Fruit fly (Drosophila melanogaster) whole organism, embryonic: ENCODE measurements around the gene Lrr47.

Experiments
- Asciz ChIP-seq: fragments of 200-800 bp; sonication (Bioruptor generic); optimal IDR thresholded peaks from 2 replicates; lab custom pipeline; 2017; ENCODE audit warnings: missing biosample characterization, mild to moderate bottlenecking, missing genetic modification characterization, missing genetic modification reagents
- B-H1 ChIP-seq: fragments of 200-800 bp; sonication (Bioruptor generic); IDR thresholded peaks from 3 replicates; pipeline ENCODE4 v1.3.6; 2022; ENCODE audit warnings: missing biosample characterization, missing genetic modification characterization
- CG11093 ChIP-seq: fragments of 200-800 bp; sonication (Bioruptor generic); IDR thresholded peaks from 3 replicates; pipeline ENCODE4 v1.3.6; 2022; ENCODE audit warnings: missing biosample characterization, missing genetic modification characterization
- CG11247 ChIP-seq: fragments of 200-800 bp; sonication (Bioruptor generic); IDR thresholded peaks from 2 replicates; pipeline ENCODE4 v1.3.6; 2022; ENCODE audit warnings: missing biosample characterization, missing genetic modification characterization
- CG13287 ChIP-seq: fragments of 200-800 bp; sonication (Bioruptor generic); IDR thresholded peaks from 2 replicates; pipeline ENCODE4 v1.3.6; 2022; ENCODE audit warnings: missing biosample characterization, missing genetic modification characterization; ENCODE audit not compliant: partially characterized antibody
- CG13424 ChIP-seq: fragments of 200-800 bp; sonication (Bioruptor generic); optimal IDR thresholded peaks from 2 replicates; lab custom pipeline; 2019; ENCODE audit warnings: missing biosample characterization, mild to moderate bottlenecking, missing genetic modification characterization, moderate library complexity
- CG17328 ChIP-seq: fragments of 200-800 bp; sonication (Bioruptor generic); IDR thresholded peaks from 2 replicates; pipeline ENCODE4 v1.3.6; 2022; ENCODE audit warnings: missing biosample characterization, missing genetic modification characterization
- CG5953 ChIP-seq: fragments of 200-800 bp; sonication (Bioruptor generic); IDR thresholded peaks from 2 replicates; pipeline ENCODE4 v1.3.6; 2022; ENCODE audit warnings: missing biosample characterization, missing genetic modification characterization
- CG6272 ChIP-seq: fragments of 200-800 bp; sonication (Bioruptor generic); IDR thresholded peaks from 2 replicates; pipeline ENCODE4 v1.3.6; 2022; ENCODE audit warnings: missing biosample characterization, missing genetic modification characterization
- CG6683 ChIP-seq: fragments of 200-800 bp; sonication (Bioruptor generic); optimal IDR thresholded peaks from 2 replicates; lab custom pipeline; 2017; ENCODE audit warnings: missing biosample characterization, mild to moderate bottlenecking, missing genetic modification characterization, missing genetic modification reagents
- CoRest ChIP-seq: fragments of 200-800 bp; sonication (Bioruptor generic); optimal IDR thresholded peaks from 3 replicates; lab custom pipeline; 2018; ENCODE audit warnings: missing biosample characterization, mild to moderate bottlenecking, missing genetic modification characterization, moderate library complexity
- Dip3 ChIP-seq: fragments of 200-800 bp; sonication (Bioruptor generic); optimal IDR thresholded peaks from 3 replicates; lab custom pipeline; 2016; ENCODE audit warnings: missing biosample characterization, missing genetic modification characterization
- E2f1 ChIP-seq: fragments of 200-800 bp; sonication (Bioruptor generic); IDR thresholded peaks from 2 replicates; pipeline ENCODE4 v1.3.6; 2022; ENCODE audit warnings: missing biosample characterization, missing genetic modification characterization
- Elba2 ChIP-seq: fragments of 200-800 bp; sonication (Bioruptor generic); optimal IDR thresholded peaks from 3 replicates; lab custom pipeline; 2016; ENCODE audit warnings: missing biosample characterization, missing genetic modification characterization
- Ets65A ChIP-seq: fragments of 200-800 bp; sonication (Bioruptor generic); peaks from one replicate; lab custom pipeline; 2016; ENCODE audit warnings: missing biosample characterization, missing genetic modification characterization
- Hey ChIP-seq: fragments of 200-800 bp; sonication (Bioruptor generic); optimal IDR thresholded peaks from 3 replicates; lab custom pipeline; 2018; ENCODE audit warnings: missing biosample characterization, mild to moderate bottlenecking, missing genetic modification characterization
- MBD-R2 ChIP-seq: fragments of 200-800 bp; sonication (Bioruptor generic); IDR thresholded peaks from 2 replicates; pipeline ENCODE4 v1.3.6; 2022; ENCODE audit warnings: missing biosample characterization, missing genetic modification characterization
- NFAT ChIP-seq: fragments of 200-800 bp; sonication (Bioruptor generic); IDR thresholded peaks from 2 replicates; pipeline ENCODE4 v1.3.6; 2022; ENCODE audit warnings: missing biosample characterization, missing genetic modification characterization
- Neu2 ChIP-seq: fragments of 200-800 bp; sonication (Bioruptor generic); optimal IDR thresholded peaks from 3 replicates; lab custom pipeline; 2016; ENCODE audit warnings: missing biosample characterization, missing genetic modification characterization, borderline replicate concordance
- Oli ChIP-seq: fragments of 200-800 bp; sonication (Bioruptor generic); optimal IDR thresholded peaks from 2 replicates; lab custom pipeline; 2018; ENCODE audit warnings: missing biosample characterization, mild to moderate bottlenecking, missing genetic modification characterization, moderate library complexity
- Optix ChIP-seq: fragments of 200-800 bp; sonication (Bioruptor generic); IDR thresholded peaks from 3 replicates; pipeline ENCODE4 v1.3.6; 2022; ENCODE audit warnings: missing biosample characterization, missing genetic modification characterization
- Rfx ChIP-seq: fragments of 200-800 bp; sonication (Bioruptor generic); IDR thresholded peaks from 2 replicates; pipeline ENCODE4 v1.3.6; 2022; ENCODE audit warnings: missing biosample characterization, missing genetic modification characterization
- chinmo ChIP-seq: fragments of 200-800 bp; sonication (Bioruptor generic); IDR thresholded peaks from 4 replicates; pipeline ENCODE4 v1.3.6; 2022; ENCODE audit warnings: missing biosample characterization, missing genetic modification characterization; ENCODE audit not compliant: partially characterized antibody
- ci ChIP-seq: fragments of 200-800 bp; sonication (Bioruptor generic); IDR thresholded peaks from 3 replicates; pipeline ENCODE4 v1.3.6; 2022; ENCODE audit warnings: missing biosample characterization, missing genetic modification characterization
- exex ChIP-seq: fragments of 200-800 bp; sonication (Bioruptor generic); optimal IDR thresholded peaks from 4 replicates; lab custom pipeline; 2018; ENCODE audit warnings: missing biosample characterization, mild to moderate bottlenecking, missing genetic modification characterization, moderate library complexity
- ftz-f1 ChIP-seq: fragments of 200-800 bp; sonication (Bioruptor generic); optimal IDR thresholded peaks from 2 replicates; lab custom pipeline; 2016; ENCODE audit warnings: missing biosample characterization, missing genetic modification characterization
- fu2 ChIP-seq: fragments of 200-800 bp; sonication (Bioruptor generic); optimal IDR thresholded peaks from 2 replicates; lab custom pipeline; 2016; ENCODE audit warnings: missing biosample characterization, missing genetic modification characterization
- gfzf ChIP-seq: fragments of 200-800 bp; sonication (Bioruptor generic); optimal IDR thresholded peaks from 2 replicates; lab custom pipeline; 2016; ENCODE audit warnings: missing biosample characterization, mild to moderate bottlenecking, missing genetic modification characterization, moderate library complexity
- gsb ChIP-seq: fragments of 200-800 bp; sonication (Bioruptor generic); IDR thresholded peaks from 2 replicates; pipeline ENCODE4 v1.3.6; 2022; ENCODE audit warnings: missing biosample characterization, missing genetic modification characterization
- lbe ChIP-seq: fragments of 200-800 bp; sonication (Bioruptor generic); optimal IDR thresholded peaks from 2 replicates; lab custom pipeline; 2016; ENCODE audit warnings: missing biosample characterization, mild to moderate bottlenecking, missing genetic modification characterization
- mld ChIP-seq: fragments of 200-800 bp; sonication (Bioruptor generic); IDR thresholded peaks from 3 replicates; pipeline ENCODE4 v1.3.6; 2022; ENCODE audit warnings: missing biosample characterization, missing genetic modification characterization; ENCODE audit not compliant: partially characterized antibody
- nerfin-1 ChIP-seq: fragments of 200-800 bp; sonication (Bioruptor generic); optimal IDR thresholded peaks from 3 replicates; lab custom pipeline; 2019; ENCODE audit warnings: missing biosample characterization, mild to moderate bottlenecking, missing genetic modification characterization, moderate library complexity
- onecut ChIP-seq: fragments of 200-800 bp; sonication (Bioruptor generic); IDR thresholded peaks from 2 replicates; pipeline ENCODE4 v1.3.6; 2022; ENCODE audit warnings: missing biosample characterization, missing genetic modification characterization
- peb ChIP-seq: fragments of 200-800 bp; sonication (Bioruptor generic); IDR thresholded peaks from 2 replicates; pipeline ENCODE4 v1.3.6; 2022; ENCODE audit warnings: missing biosample characterization, missing genetic modification characterization
- rib ChIP-seq: fragments of 200-800 bp; sonication (Bioruptor generic); IDR thresholded peaks from 2 replicates; pipeline ENCODE4 v1.3.6; 2022; ENCODE audit warnings: missing biosample characterization, missing genetic modification characterization
- sens ChIP-seq: fragments of 200-800 bp; sonication (Bioruptor generic); peaks from one replicate; lab custom pipeline; 2016; ENCODE audit warnings: missing biosample characterization, missing genetic modification characterization
- so ChIP-seq: fragments of 200-800 bp; sonication (Bioruptor generic); IDR thresholded peaks from 3 replicates; pipeline ENCODE4 v1.3.6; 2022; ENCODE audit warnings: missing biosample characterization, missing genetic modification characterization
- sug ChIP-seq: fragments of 200-800 bp; optimal IDR thresholded peaks from 2 replicates; lab custom pipeline; 2019; ENCODE audit warnings: missing biosample characterization, mild to moderate bottlenecking, missing genetic modification characterization, moderate library complexity
- toy ChIP-seq: fragments of 200-800 bp; sonication (Bioruptor generic); IDR thresholded peaks from 2 replicates; pipeline ENCODE4 v1.3.6; 2022; ENCODE audit warnings: missing biosample characterization, missing genetic modification characterization
- vnd ChIP-seq: fragments of 200-800 bp; sonication (Bioruptor generic); IDR thresholded peaks from 3 replicates; pipeline ENCODE4 v1.3.6; 2022; ENCODE audit warnings: missing biosample characterization, missing genetic modification characterization; ENCODE audit not compliant: partially characterized antibody
- vvl ChIP-seq: fragments of 200-800 bp; sonication (Bioruptor generic); IDR thresholded peaks from 2 replicates; pipeline ENCODE4 v1.3.6; 2022; ENCODE audit warnings: missing biosample characterization, missing genetic modification characterization

Lrr47 gene

dm6 chr2L:10491354-10491753 is 25.8 kb upstream of the Lrr47 start, which contains the start of gene CG13144:
Gene CG13144 (minus strand): TSS chr2L:10491454.
- TF ChIP-seq CG11247 (GFP tag; lab: Robert Waterston, UW) (no peak), Dip3 (no peak), vnd (no peak), CG17328 (GFP tag; lab: Robert Waterston, UW) (no peak), CG13287 (GFP tag; lab: Robert Waterston, UW) (no peak), lbe (no peak), ci (GFP tag; lab: Robert Waterston, UW) (0 out of 3 replicates have a peak, but pooled peaks have one; percentile 41), E2f1 (GFP tag; lab: Robert Waterston, UW) (no peak), fu2 (GFP tag; lab: Kevin White, UChicago) (no peak), gfzf (GFP tag; lab: Kevin White, UChicago) (no peak), nerfin-1 (tag; lab: Kevin White, UChicago) (no peak), gsb (GFP tag; lab: Robert Waterston, UW) (0 out of 2 replicates have a peak, but pooled peaks have one; percentile 29), CG6683 (no peak), ftz-f1 (no peak), exex (tag; lab: Kevin White, UChicago) (no peak), toy (GFP tag; lab: Robert Waterston, UW) (no peak), onecut (GFP tag; lab: Robert Waterston, UW) (no peak), CG11093 (GFP tag; lab: Robert Waterston, UW) (no peak)
- TF ChIP-seq, all 482 proteins: peak for 2

- TF ChIP-seq CoRest (tag; lab: Kevin White, UChicago) (no peak), Asciz (GFP tag; lab: Kevin White, UChicago) (peak; percentile 40), sens (GFP tag; lab: Kevin White, UChicago) (peak; percentile 63), Ets65A (no peak)
Measured at dm6 chr2L:10495495-10495894, 21.6 kb upstream of the Lrr47 start.

dm6 chr2L:10496338-10496737 is 20.8 kb upstream of the Lrr47 start:
- TF ChIP-seq CG6272 (GFP tag; lab: Robert Waterston, UW) (no peak), CG5953 (no peak), MBD-R2 (GFP tag; lab: Robert Waterston, UW) (0 out of 2 replicates have a peak, but pooled peaks have one; percentile 14), Hey (tag; lab: Kevin White, UChicago) (peak; percentile 98), ci (GFP tag; lab: Robert Waterston, UW) (peak; percentile 71; the same call in 2 of the 3 replicates), B-H1 (no peak), NFAT (GFP tag; lab: Robert Waterston, UW) (no peak), peb (GFP tag; lab: Robert Waterston, UW) (0 out of 2 replicates have a peak, but pooled peaks have one; percentile 11), Elba2 (no peak), CG13424 (no peak), chinmo (GFP tag; lab: Robert Waterston, UW) (no peak), mld (no peak), vvl (GFP tag; lab: Robert Waterston, UW) (peak; percentile 32; the same call in 1 of the 2 replicates), Neu2 (no peak), rib (0 out of 2 replicates have a peak, but pooled peaks have one; percentile 25), Rfx (peak; percentile 18; the same call in 1 of the 2 replicates), Optix (GFP tag; lab: Robert Waterston, UW) (0 out of 3 replicates have a peak, but pooled peaks have one; percentile 9), Oli (no peak), so (GFP tag; lab: Robert Waterston, UW) (0 out of 3 replicates have a peak, but pooled peaks have one; percentile 7), sug (tag; lab: Kevin White, UChicago) (peak; percentile 30)
